In the genomic region with DNA sequence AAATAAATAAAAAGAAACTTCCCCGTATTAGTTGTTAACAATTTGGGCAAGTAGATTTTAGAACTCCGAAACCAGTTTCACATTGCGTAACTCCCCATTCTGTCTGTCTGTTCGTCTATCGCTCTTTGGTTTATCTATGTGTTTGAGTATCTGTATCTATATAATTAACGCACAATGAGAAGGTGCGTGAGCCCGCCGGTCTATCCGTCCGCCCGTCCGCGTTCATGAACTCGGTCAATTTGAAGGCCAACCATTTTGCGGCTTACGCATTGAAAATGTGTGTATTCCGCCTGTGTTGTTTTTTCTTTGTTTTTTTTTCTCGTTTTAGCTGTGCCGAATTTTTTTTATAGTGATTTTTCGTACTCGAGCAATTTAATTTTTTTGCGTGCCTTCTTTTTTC, we compare ENCODE assay signal across 2 fruit fly cellular contexts.
A peak's percentile ranks its signal among the peaks of the same experiment; 100 is the strongest.
TF ChIP-seq lines count a peak whose summit lies in the region.

No protein-coding gene starts in this region.

- no peak for TF ChIP-seq CTCF in whole organism, embryonic (GFP tag; optimal IDR thresholded peaks at IDR 0.05; lab: Kevin White, UChicago)

TF ChIP-seq in whole organism, embryonic, 481 proteins besides CTCF, POLR2A, EP300 and RAD21 (continues in another document):
- TF ChIP-seq CG10959 (GFP tag; IDR thresholded peaks at IDR 0.05; lab: Robert Waterston, UW) = no peak
- peak; percentile 81; the same call in 2 of the 4 replicates for TF ChIP-seq chinmo (GFP tag; IDR thresholded peaks at IDR 0.05; lab: Robert Waterston, UW; ENCODE audit: partially characterized antibody)
- TF ChIP-seq cwo (GFP tag; optimal IDR thresholded peaks at IDR 0.05; lab: Kevin White, UChicago) = peak; percentile 15
- peak; percentile 13 for TF ChIP-seq odd (GFP tag; optimal IDR thresholded peaks at IDR 0.05; lab: Kevin White, UChicago)
- peak; percentile 16 for TF ChIP-seq CG17568 (GFP tag; optimal IDR thresholded peaks at IDR 0.05; lab: Kevin White, UChicago)
- no peak for TF ChIP-seq CG2678 (tag; optimal IDR thresholded peaks at IDR 0.05; lab: Kevin White, UChicago)
- no peak for TF ChIP-seq CG10209 (GFP tag; optimal IDR thresholded peaks at IDR 0.05; lab: Kevin White, UChicago)
- TF ChIP-seq Vsx1 (GFP tag; optimal IDR thresholded peaks at IDR 0.05; lab: Kevin White, UChicago) = peak; percentile 20
- TF ChIP-seq ham (GFP tag; IDR thresholded peaks at IDR 0.05; lab: Robert Waterston, UW) = no peak
- TF ChIP-seq bowl (GFP tag; IDR thresholded peaks at IDR 0.05; lab: Robert Waterston, UW) = no peak
- peak; percentile 12 for TF ChIP-seq caup (GFP tag; optimal IDR thresholded peaks at IDR 0.05; lab: Kevin White, UChicago; ENCODE audit: severe bottlenecking)
- TF ChIP-seq Hmr (GFP tag; optimal IDR thresholded peaks at IDR 0.05; lab: Kevin White, UChicago) = peak; percentile 24
- TF ChIP-seq rib (GFP tag; IDR thresholded peaks at IDR 0.05; lab: Robert Waterston, UW) = peak; percentile 91
- TF ChIP-seq CG12659 (GFP tag; optimal IDR thresholded peaks at IDR 0.05; lab: Kevin White, UChicago) = peak; percentile 8
- no peak for TF ChIP-seq GATAe (GFP tag; conservative IDR thresholded peaks at IDR 0.05; lab: Robert Waterston, UW)
- no peak for TF ChIP-seq gsb-n (tag; optimal IDR thresholded peaks at IDR 0.05; lab: Kevin White, UChicago)
- peak; percentile 97 for TF ChIP-seq ftz-f1 (GFP tag; optimal IDR thresholded peaks at IDR 0.05; lab: Kevin White, UChicago)
- TF ChIP-seq CG12391 (tag; optimal IDR thresholded peaks at IDR 0.05; lab: Kevin White, UChicago) = no peak
- TF ChIP-seq CG17912 (GFP tag; optimal IDR thresholded peaks at IDR 0.05; lab: Kevin White, UChicago) = no peak
- TF ChIP-seq CG7987 (GFP tag; optimal IDR thresholded peaks at IDR 0.05; lab: Kevin White, UChicago) = peak; percentile 14
- TF ChIP-seq jumu (GFP tag; optimal IDR thresholded peaks at IDR 0.05; lab: Kevin White, UChicago) = no peak
- TF ChIP-seq CG8924 (tag; optimal IDR thresholded peaks at IDR 0.05; lab: Kevin White, UChicago) = peak; percentile 0
- no peak for TF ChIP-seq CG14667 (GFP tag; IDR thresholded peaks at IDR 0.05; lab: Robert Waterston, UW)
- TF ChIP-seq sens (GFP tag; lab: Kevin White, UChicago) = peak; percentile 3
- peak; percentile 69; the same call in 2 of the 3 replicates for TF ChIP-seq CG2199 (GFP tag; IDR thresholded peaks at IDR 0.05; lab: Robert Waterston, UW)
- no peak for TF ChIP-seq Mes4 (GFP tag; optimal IDR thresholded peaks at IDR 0.05; lab: Kevin White, UChicago)
- TF ChIP-seq otp (GFP tag; IDR thresholded peaks at IDR 0.05; lab: Robert Waterston, UW) = peak; percentile 21; the same call in 1 of the 3 replicates
- no peak for TF ChIP-seq Taf1 (GFP tag; IDR thresholded peaks at IDR 0.05; lab: Robert Waterston, UW)
- no peak for TF ChIP-seq repo (GFP tag; optimal IDR thresholded peaks at IDR 0.05; lab: Kevin White, UChicago)
- TF ChIP-seq dpn (GFP tag; optimal IDR thresholded peaks at IDR 0.05; lab: Kevin White, UChicago) = no peak
- peak; percentile 64 for TF ChIP-seq sd (tag; optimal IDR thresholded peaks at IDR 0.05; lab: Kevin White, UChicago)
- TF ChIP-seq Fer1 (GFP tag; optimal IDR thresholded peaks at IDR 0.05; lab: Kevin White, UChicago) = peak; percentile 15
- TF ChIP-seq mirr (GFP tag; optimal IDR thresholded peaks at IDR 0.05; lab: Kevin White, UChicago) = peak; percentile 63
- peak; percentile 67 for TF ChIP-seq CG13894 (tag; optimal IDR thresholded peaks at IDR 0.05; lab: Kevin White, UChicago)
- TF ChIP-seq cad (GFP tag; optimal IDR thresholded peaks at IDR 0.05; lab: Kevin White, UChicago) = no peak
- TF ChIP-seq gsb (GFP tag; IDR thresholded peaks at IDR 0.05; lab: Robert Waterston, UW) = no peak
- TF ChIP-seq Pdp1 (GFP tag; optimal IDR thresholded peaks at IDR 0.05; lab: Kevin White, UChicago) = peak in 1 of 2 experiments; percentile 89
- TF ChIP-seq CG18599 (GFP tag; optimal IDR thresholded peaks at IDR 0.05; lab: Kevin White, UChicago) = peak; percentile 39
- peak; percentile 50 for TF ChIP-seq sqz (GFP tag; optimal IDR thresholded peaks at IDR 0.05; lab: Kevin White, UChicago)
- TF ChIP-seq CG17385 (GFP tag; optimal IDR thresholded peaks at IDR 0.05; lab: Kevin White, UChicago) = no peak
- peak; percentile 47 for TF ChIP-seq lab (GFP tag; optimal IDR thresholded peaks at IDR 0.05; lab: Kevin White, UChicago)
- TF ChIP-seq CG12219 (GFP tag; optimal IDR thresholded peaks at IDR 0.05; lab: Kevin White, UChicago) = no peak
- TF ChIP-seq NfI (GFP tag; optimal IDR thresholded peaks at IDR 0.05; lab: Kevin White, UChicago) = no peak

TF ChIP-seq in whole organism, prepupa, 60 proteins besides CTCF, POLR2A, EP300 and RAD21:
- peak; percentile 56 for TF ChIP-seq svp (GFP tag; lab: Kevin White, UChicago)
- TF ChIP-seq fkh (GFP tag; optimal IDR thresholded peaks at IDR 0.05; lab: Kevin White, UChicago) = peak; percentile 90
- no peak for TF ChIP-seq Hr38 (GFP tag; optimal IDR thresholded peaks at IDR 0.05; lab: Kevin White, UChicago)
- no peak for TF ChIP-seq CG6808 (GFP tag; optimal IDR thresholded peaks at IDR 0.05; lab: Kevin White, UChicago)
- TF ChIP-seq CG11294 (GFP tag; IDR thresholded peaks at IDR 0.05; lab: Robert Waterston, UW) = no peak
- TF ChIP-seq CG6163 (GFP tag; IDR thresholded peaks at IDR 0.05; lab: Robert Waterston, UW) = no peak
